Fruit fly (Drosophila melanogaster) whole organism, pupa: ENCODE data around the gene MtnF.

Experiments
- CG10348 ChIP-seq: fragments of 200-800 bp; sonication (Bioruptor generic); IDR thresholded peaks from 2 replicates; pipeline ENCODE4 v1.3.6; 2022; ENCODE audit warnings: missing biosample characterization, missing genetic modification characterization
- CG12605 ChIP-seq: fragments of 200-800 bp; sonication (Bioruptor generic); IDR thresholded peaks from 2 replicates; pipeline ENCODE4 v1.3.6; 2022; ENCODE audit warnings: missing biosample characterization, missing genetic modification characterization
- CG13204 ChIP-seq: fragments of 200-800 bp; sonication (Bioruptor generic); optimal IDR thresholded peaks from 2 replicates; lab custom pipeline; 2018; ENCODE audit warnings: missing biosample characterization, mild to moderate bottlenecking, missing genetic modification characterization, moderate library complexity
- CG14655 ChIP-seq: fragments of 200-800 bp; sonication (Bioruptor generic); optimal IDR thresholded peaks from 3 replicates; lab custom pipeline; 2017; ENCODE audit warnings: mild to moderate bottlenecking, missing biosample characterization, missing genetic modification reagents, missing genetic modification characterization
- CG15710 ChIP-seq: fragments of 200-800 bp; sonication (Bioruptor generic); optimal IDR thresholded peaks from 2 replicates; lab custom pipeline; 2018; ENCODE audit warnings: missing biosample characterization, mild to moderate bottlenecking, missing genetic modification characterization, moderate library complexity
- CG17806 ChIP-seq: fragments of 200-800 bp; sonication (Bioruptor generic); optimal IDR thresholded peaks from 2 replicates; lab custom pipeline; 2018; ENCODE audit warnings: missing biosample characterization, mild to moderate bottlenecking, missing genetic modification characterization, moderate library complexity
- CG32121 ChIP-seq: fragments of 200-800 bp; sonication (Bioruptor generic); IDR thresholded peaks from 2 replicates; pipeline ENCODE4 v1.3.6; 2022; ENCODE audit warnings: missing biosample characterization, missing genetic modification characterization
- CG34367 ChIP-seq: fragments of 200-800 bp; sonication (Bioruptor generic); optimal IDR thresholded peaks from 2 replicates; lab custom pipeline; 2018; ENCODE audit warnings: missing biosample characterization, mild to moderate bottlenecking, missing genetic modification characterization
- CG4496 ChIP-seq: fragments of 200-800 bp; sonication (Bioruptor generic); IDR thresholded peaks from 3 replicates; pipeline ENCODE4 v1.3.6; 2022; ENCODE audit warnings: missing biosample characterization, missing genetic modification characterization
- CG8159 ChIP-seq: fragments of 200-800 bp; sonication (Bioruptor generic); optimal IDR thresholded peaks from 3 replicates; lab custom pipeline; 2018; ENCODE audit warnings: missing biosample characterization, mild to moderate bottlenecking, missing genetic modification characterization, moderate library complexity
- CG8301 ChIP-seq: fragments of 200-800 bp; sonication (Bioruptor generic); optimal IDR thresholded peaks from 2 replicates; lab custom pipeline; 2018; ENCODE audit warnings: missing biosample characterization, mild to moderate bottlenecking, missing genetic modification characterization
- CG9948 ChIP-seq: fragments of 200-800 bp; sonication (Bioruptor generic); optimal IDR thresholded peaks from 2 replicates; lab custom pipeline; 2018; ENCODE audit warnings: missing biosample characterization, mild to moderate bottlenecking, missing genetic modification characterization, moderate library complexity
- D1 ChIP-seq: fragments of 200-800 bp; sonication (Bioruptor generic); optimal IDR thresholded peaks from 2 replicates; lab custom pipeline; 2018; ENCODE audit warnings: missing biosample characterization, mild to moderate bottlenecking, missing genetic modification characterization, moderate library complexity
- EcR ChIP-seq: fragments of 200-800 bp; sonication (Bioruptor generic); optimal IDR thresholded peaks from 3 replicates; lab custom pipeline; 2019; ENCODE audit warnings: missing biosample characterization, missing genetic modification characterization, mild to moderate bottlenecking, moderate library complexity, missing genetic modification reagents
- Ets98B ChIP-seq: fragments of 200-800 bp; sonication (Bioruptor generic); IDR thresholded peaks from 2 replicates; pipeline ENCODE4 v1.3.6; 2022; ENCODE audit warnings: missing biosample characterization, missing genetic modification characterization
- Pif1A ChIP-seq: fragments of 200-800 bp; sonication (Bioruptor generic); optimal IDR thresholded peaks from 3 replicates; lab custom pipeline; 2016; ENCODE audit warnings: missing biosample characterization, missing genetic modification characterization
- Pif1B ChIP-seq: fragments of 200-800 bp; sonication (Bioruptor generic); optimal IDR thresholded peaks from 3 replicates; lab custom pipeline; 2016; ENCODE audit warnings: missing biosample characterization, missing genetic modification characterization
- Snoo ChIP-seq: fragments of 200-800 bp; sonication (Bioruptor generic); optimal IDR thresholded peaks from 3 replicates; lab custom pipeline; 2017; ENCODE audit warnings: missing biosample characterization, mild to moderate bottlenecking, missing genetic modification characterization, inconsistent platforms
- fd96Ca ChIP-seq: fragments of 200-800 bp; sonication (Bioruptor generic); IDR thresholded peaks from 3 replicates; pipeline ENCODE4 v1.3.6; 2022; ENCODE audit warnings: missing biosample characterization, missing genetic modification characterization
- gl ChIP-seq: fragments of 200-800 bp; sonication (Bioruptor generic); optimal IDR thresholded peaks from 2 replicates; lab custom pipeline; 2018; ENCODE audit warnings: missing biosample characterization, mild to moderate bottlenecking, missing genetic modification characterization
- rn ChIP-seq: fragments of 200-800 bp; sonication (Bioruptor generic); IDR thresholded peaks from 2 replicates; pipeline ENCODE4 v1.3.6; 2022; ENCODE audit warnings: missing biosample characterization, missing genetic modification characterization

MtnF gene

DNA sequence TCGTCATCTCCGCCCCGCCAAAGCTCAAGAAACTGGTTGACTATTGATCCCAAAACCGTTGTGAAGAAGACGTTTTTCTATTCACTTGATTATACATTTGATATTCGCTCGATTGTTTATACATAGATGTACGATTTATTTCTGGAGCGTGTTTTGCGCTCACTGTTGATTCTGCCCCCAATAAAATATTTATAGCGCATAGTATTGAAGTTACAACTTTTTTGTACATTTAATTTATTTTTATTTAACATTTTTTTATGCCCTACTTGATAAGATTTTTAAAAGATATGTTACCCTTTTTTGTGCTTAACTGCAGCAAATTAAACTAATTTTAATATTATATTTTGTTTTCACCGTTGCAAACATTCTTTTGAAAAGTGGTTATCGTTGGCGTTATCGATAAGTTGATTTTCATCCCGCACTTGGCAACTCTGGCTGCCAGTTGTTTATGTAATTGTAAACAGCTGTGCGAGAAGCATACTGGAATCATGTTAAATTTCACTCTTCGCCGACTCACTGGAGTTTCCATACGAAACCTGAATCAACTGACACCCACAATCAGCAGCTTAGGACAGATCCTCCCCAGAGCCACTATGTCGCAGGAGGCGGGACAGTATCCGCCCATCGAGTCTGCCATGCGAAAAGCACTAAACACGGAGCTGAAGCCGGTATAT, 24.3 kb upstream of the MtnF start, which contains the start of gene CG31126:
Gene CG31126, plus strand, starts transcription at position 449 of the 674 bp plus-strand sequence.
- TF ChIP-seq CG8301 (tag; lab: Kevin White, UChicago) = no peak
- no peak for TF ChIP-seq CG9948 (tag; lab: Kevin White, UChicago)
- TF ChIP-seq fd96Ca = no peak
- TF ChIP-seq CG14655 (GFP tag; lab: Kevin White, UChicago) = no peak
- no peak for TF ChIP-seq CG12605 (GFP tag; lab: Robert Waterston, UW)
- TF ChIP-seq CG34367 (tag; lab: Kevin White, UChicago) = no peak
- TF ChIP-seq CG8159 (tag; lab: Kevin White, UChicago) = no peak
- no peak for TF ChIP-seq CG10348 (GFP tag; lab: Robert Waterston, UW)

dm6 chr3R:24654770-24655322, 19.9 kb upstream of the MtnF start, which contains the start of the genes CG31125 and CG6695:
CG31125 (minus strand) TSS chr3R:24654820.
CG6695 (plus strand) TSS chr3R:24655160.
- no peak for TF ChIP-seq CG12605 (GFP tag; lab: Robert Waterston, UW)
- no peak for TF ChIP-seq CG10348 (GFP tag; lab: Robert Waterston, UW)
- no peak for TF ChIP-seq Pif1A (GFP tag; lab: Kevin White, UChicago)
- no peak for TF ChIP-seq CG8159 (tag; lab: Kevin White, UChicago)
- TF ChIP-seq CG14655 (GFP tag; lab: Kevin White, UChicago) = no peak
- TF ChIP-seq CG34367 (tag; lab: Kevin White, UChicago) = no peak
- TF ChIP-seq CG13204 (GFP tag; lab: Kevin White, UChicago) = no peak
- TF ChIP-seq Pif1B (GFP tag; lab: Kevin White, UChicago) = no peak
- no peak for TF ChIP-seq EcR (GFP tag; lab: Kevin White, UChicago)
- TF ChIP-seq CG9948 (tag; lab: Kevin White, UChicago) = peak; percentile 6
- TF ChIP-seq CG8301 (tag; lab: Kevin White, UChicago) = no peak
- TF ChIP-seq CG15710 = peak; percentile 40

DNA sequence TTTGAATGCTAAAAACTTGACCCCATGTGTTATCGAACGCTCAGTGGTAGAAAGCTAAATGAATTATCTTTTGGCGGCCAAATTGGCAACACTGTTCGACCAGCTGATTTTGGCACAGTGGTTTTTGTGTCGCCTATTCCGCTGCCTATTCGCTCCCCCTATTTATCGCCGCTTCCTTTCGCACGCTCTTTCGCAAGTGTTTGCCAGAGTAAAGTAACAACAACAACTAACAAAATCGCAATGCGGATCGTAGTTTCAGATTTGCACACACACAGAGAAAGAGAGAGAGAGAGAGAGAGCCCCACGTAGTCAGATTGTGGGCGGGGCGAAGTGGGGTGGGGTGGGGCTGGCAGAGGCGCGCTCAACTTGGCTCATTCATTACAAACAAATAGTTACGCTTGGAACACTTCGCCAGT, 16.1 kb upstream of the MtnF start:
- TF ChIP-seq Pif1B (GFP tag; lab: Kevin White, UChicago) (no peak), CG4496 (no peak; the same call in 1 of the 3 replicates), EcR (GFP tag; lab: Kevin White, UChicago) (no peak), CG14655 (GFP tag; lab: Kevin White, UChicago) (no peak), CG32121 (GFP tag; lab: Robert Waterston, UW) (peak; percentile 68), Pif1A (GFP tag; lab: Kevin White, UChicago) (no peak), gl (no peak), CG34367 (tag; lab: Kevin White, UChicago) (no peak), CG12605 (GFP tag; lab: Robert Waterston, UW) (peak; percentile 69), CG15710 (no peak), CG8301 (tag; lab: Kevin White, UChicago) (no peak), D1 (no peak), fd96Ca (peak; percentile 60; the same call in 2 of the 3 replicates), rn (GFP tag; lab: Robert Waterston, UW) (no peak), CG13204 (GFP tag; lab: Kevin White, UChicago) (no peak), CG17806 (tag; lab: Kevin White, UChicago) (no peak), CG10348 (GFP tag; lab: Robert Waterston, UW) (no peak), Ets98B (GFP tag; lab: Robert Waterston, UW) (peak; percentile 71), CG8159 (tag; lab: Kevin White, UChicago) (no peak), CG9948 (tag; lab: Kevin White, UChicago) (no peak), Snoo (tag; lab: Kevin White, UChicago) (no peak)

DNA sequence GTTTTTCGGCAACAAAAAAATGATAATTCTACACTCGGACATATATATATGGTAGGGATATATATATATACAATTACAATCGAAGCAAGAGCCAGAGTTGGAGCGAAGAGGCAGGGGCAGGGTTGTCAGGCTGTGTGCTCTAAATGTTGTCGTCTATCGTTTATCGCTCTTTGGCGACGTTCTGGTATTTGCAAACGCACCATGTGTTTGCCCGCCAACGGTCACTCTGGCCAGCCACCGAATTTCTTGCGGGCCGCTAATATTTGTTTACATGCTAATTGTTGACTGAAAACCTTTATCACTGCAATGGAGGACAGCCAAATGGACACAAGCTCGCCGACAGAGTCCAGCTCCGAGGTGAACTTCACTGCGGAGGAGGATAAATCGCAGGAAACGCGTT, 15.0 kb upstream of the MtnF start, which contains the start of the genes puf and ash2:
Gene puf, minus strand, starts transcription at position 121 of the 400 bp plus-strand sequence.
Gene ash2, plus strand, starts transcription at position 203 of the 400 bp plus-strand sequence.
- no peak for TF ChIP-seq CG17806 (tag; lab: Kevin White, UChicago)
- peak; percentile 47; the same call in 1 of the 3 replicates for TF ChIP-seq CG4496

DNA sequence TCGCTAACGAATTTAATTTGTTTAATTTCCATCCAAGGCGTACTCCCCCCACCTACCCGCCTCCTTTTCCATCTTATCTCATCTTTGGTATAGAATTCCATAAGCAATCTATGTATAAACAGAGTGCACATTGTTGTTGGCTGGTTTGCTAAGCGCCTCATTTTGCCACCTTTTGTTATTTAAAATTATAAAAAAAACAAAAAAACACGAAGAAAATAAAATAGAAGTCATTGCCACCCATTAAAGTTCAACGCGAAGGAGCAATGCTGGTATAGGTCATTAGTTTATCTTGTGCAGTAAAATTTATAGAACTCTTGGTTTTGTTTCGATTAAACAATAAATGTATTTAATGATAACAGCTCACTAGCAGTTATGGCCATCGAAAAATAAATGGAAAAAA, 653 bp downstream of the MtnF start:
- TF ChIP-seq CG9948 (tag; lab: Kevin White, UChicago) = no peak
- no peak for TF ChIP-seq CG8159 (tag; lab: Kevin White, UChicago)
- TF ChIP-seq Snoo (tag; lab: Kevin White, UChicago) = no peak
- no peak for TF ChIP-seq Pif1B (GFP tag; lab: Kevin White, UChicago)
- TF ChIP-seq CG12605 (GFP tag; lab: Robert Waterston, UW) = no peak
- no peak for TF ChIP-seq CG17806 (tag; lab: Kevin White, UChicago)
- no peak for TF ChIP-seq CG14655 (GFP tag; lab: Kevin White, UChicago)
- TF ChIP-seq Pif1A (GFP tag; lab: Kevin White, UChicago) = no peak
- no peak for TF ChIP-seq Ets98B (GFP tag; lab: Robert Waterston, UW)
- no peak for TF ChIP-seq CG32121 (GFP tag; lab: Robert Waterston, UW)
- TF ChIP-seq CG10348 (GFP tag; lab: Robert Waterston, UW) = no peak
- no peak for TF ChIP-seq CG8301 (tag; lab: Kevin White, UChicago)
- no peak for TF ChIP-seq CG15710
- no peak for TF ChIP-seq CG4496
- no peak for TF ChIP-seq rn (GFP tag; lab: Robert Waterston, UW)
- TF ChIP-seq CG13204 (GFP tag; lab: Kevin White, UChicago) = no peak
- no peak for TF ChIP-seq fd96Ca
- TF ChIP-seq gl = no peak
- TF ChIP-seq EcR (GFP tag; lab: Kevin White, UChicago) = no peak
- no peak for TF ChIP-seq D1
